Fruit fly (Drosophila melanogaster): ENCODE results near the gene cnc.

cnc gene

DNA sequence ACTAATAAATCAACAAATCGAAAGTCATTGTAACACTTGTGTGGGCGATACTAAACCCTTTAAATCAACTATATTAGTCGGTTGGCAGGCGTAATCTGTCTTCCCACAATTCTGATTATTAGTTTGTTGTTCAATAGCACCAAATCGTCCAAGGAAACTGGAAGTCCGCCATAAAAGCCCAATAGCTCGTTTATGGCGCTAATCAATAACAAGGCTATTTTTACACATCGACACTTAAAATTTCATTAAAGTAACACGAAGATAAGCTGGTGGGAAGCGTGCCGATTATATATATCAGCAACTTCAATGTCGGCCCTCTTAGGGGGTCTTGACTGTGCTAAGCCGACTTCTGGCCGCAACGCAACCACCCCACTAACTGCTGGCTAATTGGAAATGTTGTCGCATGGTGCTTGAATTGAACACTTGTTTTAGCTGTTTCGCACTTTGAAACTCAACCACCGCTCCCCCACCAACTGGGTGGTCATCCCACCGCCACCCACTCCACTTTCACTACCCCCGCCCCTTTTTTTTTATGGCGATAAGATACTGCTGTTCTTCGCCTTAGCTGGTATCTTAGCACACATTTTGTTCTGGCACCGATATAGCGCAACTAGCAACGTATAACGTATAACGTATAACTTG is 87.4 kb downstream of the cnc start:
- no peak for TF ChIP-seq noc (tag; optimal IDR thresholded peaks at IDR 0.05)

DNA sequence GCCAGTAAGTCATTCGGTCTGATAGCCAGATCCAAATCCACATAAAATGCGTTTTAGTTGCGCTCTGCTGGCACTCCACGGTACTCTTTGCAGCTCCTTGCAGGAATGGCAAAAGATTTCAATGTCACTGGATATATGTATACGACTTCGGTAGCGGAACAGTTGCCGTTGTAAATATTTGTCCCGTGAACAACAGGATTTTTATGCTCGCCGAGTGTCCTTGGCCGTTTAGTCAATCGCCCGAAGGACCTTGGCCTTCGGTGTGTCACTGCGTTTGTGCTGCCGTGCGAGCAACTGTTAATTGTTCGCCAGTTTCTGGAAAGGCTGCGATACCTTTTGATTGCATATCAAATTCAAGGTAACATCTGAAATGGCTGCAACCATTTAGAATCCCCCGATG is 88.1 kb downstream of the cnc start:
- TF ChIP-seq noc (tag; optimal IDR thresholded peaks at IDR 0.05), result no peak
